Worm (Caenorhabditis elegans) whole organism, L1 larva: ENCODE data around the gene cyp-13A12.

Source experiments
- C04F5.9 ChIP-seq: sonication (generic microtip); optimal IDR thresholded peaks from 2 replicates; lab custom pipeline; 2016; ENCODE audit warnings: missing genetic modification characterization, missing compliant biosample characterization
- C34B4.2 ChIP-seq: sonication (generic microtip); optimal IDR thresholded peaks from 2 replicates; lab custom pipeline; 2017; ENCODE audit warnings: mild to moderate bottlenecking, missing genetic modification characterization, missing compliant biosample characterization
- F16B12.6 ChIP-seq: fragments of 150-350 bp; optimal IDR thresholded peaks from 2 replicates; lab custom pipeline; 2014; ENCODE audit warnings: missing biosample characterization, missing genetic modification characterization
- Y116A8C.19 ChIP-seq: sonication (generic microtip); optimal IDR thresholded peaks from 2 replicates; lab custom pipeline; 2016; ENCODE audit warnings: missing compliant biosample characterization, missing genetic modification characterization, borderline replicate concordance
- aha-1 ChIP-seq: fragments of 150-350 bp; optimal IDR thresholded peaks from 2 replicates; lab custom pipeline; 2014; ENCODE audit warnings: missing biosample characterization, missing genetic modification characterization
- alr-1 ChIP-seq: fragments of 200-800 bp; sonication (Bioruptor generic); optimal IDR thresholded peaks from 2 replicates; lab custom pipeline; 2018; ENCODE audit warnings: borderline replicate concordance, mild to moderate bottlenecking, missing genetic modification characterization, missing compliant biosample characterization
- aly-2 ChIP-seq: fragments of 150-350 bp; optimal IDR thresholded peaks from 2 replicates; lab custom pipeline; 2014; ENCODE audit warnings: missing biosample characterization, missing genetic modification characterization
- ama-1 ChIP-seq: fragments of 150-350 bp; optimal IDR thresholded peaks from 2 replicates; lab custom pipeline; 2014
- blmp-1 ChIP-seq: fragments of 150-350 bp; optimal IDR thresholded peaks from 2 replicates; lab custom pipeline; 2014; ENCODE audit warnings: missing biosample characterization, missing genetic modification characterization
- ceh-8 ChIP-seq: fragments of 200-800 bp; sonication (Bioruptor generic); optimal IDR thresholded peaks from 2 replicates; lab custom pipeline; 2018; ENCODE audit warnings: mild to moderate bottlenecking, missing genetic modification characterization, moderate library complexity, missing compliant biosample characterization
- ceh-90 ChIP-seq: sonication (generic microtip); optimal IDR thresholded peaks from 2 replicates; lab custom pipeline; 2016; ENCODE audit warnings: missing genetic modification characterization, missing compliant biosample characterization
- ces-1 ChIP-seq: fragments of 150-350 bp; optimal IDR thresholded peaks from 2 replicates; lab custom pipeline; 2014; ENCODE audit warnings: missing biosample characterization, missing genetic modification reagents, missing genetic modification characterization
- dsc-1 ChIP-seq: sonication (generic microtip); optimal IDR thresholded peaks from 2 replicates; lab custom pipeline; 2016; ENCODE audit warnings: mild to moderate bottlenecking, missing genetic modification characterization, missing compliant biosample characterization
- efl-1 ChIP-seq, 4 experiments: fragments of 150-350 bp; optimal IDR thresholded peaks in 3 of 4; peaks in 1 of 4; 1 replicate in 1 of 4; 2 replicates in 3 of 4; lab custom pipeline; 2014; ENCODE audit warnings: missing biosample characterization in 2 of 4, missing genetic modification characterization in 2 of 4, missing genetic modification reagents in 2 of 4
- efl-3 ChIP-seq: fragments of 200-800 bp; sonication (Bioruptor generic); optimal IDR thresholded peaks from 2 replicates; lab custom pipeline; 2018; ENCODE audit warnings: mild to moderate bottlenecking, missing genetic modification characterization, missing compliant biosample characterization
- egl-13 ChIP-seq: sonication (generic microtip); optimal IDR thresholded peaks from 2 replicates; lab custom pipeline; 2016; ENCODE audit warnings: missing genotype, missing genetic modification reagents, missing genetic modification characterization, missing compliant biosample characterization
- egl-27 ChIP-seq, 2 experiments: fragments of 150-350 bp in 1 of 2; sonication (generic microtip); optimal IDR thresholded peaks; 3 replicates each; lab custom pipeline; 2017 to 2018; ENCODE audit warnings: missing biosample characterization in 2 of 2, missing genetic modification characterization in 2 of 2, missing genetic modification reagents in 2 of 2
- elt-2 ChIP-seq: sonication (generic microtip); optimal IDR thresholded peaks from 2 replicates; lab custom pipeline; 2016; ENCODE audit warnings: missing genetic modification characterization, mild to moderate bottlenecking, inconsistent platforms, missing compliant biosample characterization, missing genetic modification reagents
- ets-5 ChIP-seq: fragments of 200-800 bp; sonication (Bioruptor generic); IDR thresholded peaks from 2 replicates; pipeline ENCODE4 v1.3.6; 2022; ENCODE audit warnings: missing genetic modification characterization, missing compliant biosample characterization
- fkh-8 ChIP-seq: sonication (generic microtip); optimal IDR thresholded peaks from 2 replicates; lab custom pipeline; 2016; ENCODE audit warnings: mild to moderate bottlenecking, missing genetic modification characterization, missing compliant biosample characterization
- grh-1 ChIP-seq: fragments of 200-800 bp; sonication (Bioruptor generic); IDR thresholded peaks from 2 replicates; pipeline ENCODE4 v1.3.6; 2022; ENCODE audit warnings: missing genetic modification reagents, missing genetic modification characterization, missing compliant biosample characterization
- hlh-17 ChIP-seq: fragments of 200-800 bp; sonication (Bioruptor generic); optimal IDR thresholded peaks from 2 replicates; lab custom pipeline; 2018; ENCODE audit warnings: missing genetic modification characterization, mild to moderate bottlenecking, missing compliant biosample characterization, moderate library complexity, borderline replicate concordance
- irx-1 ChIP-seq: sonication (generic microtip); optimal IDR thresholded peaks from 2 replicates; lab custom pipeline; 2016; ENCODE audit warnings: missing genetic modification characterization, missing compliant biosample characterization
- jun-1 ChIP-seq: fragments of 150-350 bp; optimal IDR thresholded peaks from 2 replicates; lab custom pipeline; 2014; ENCODE audit warnings: missing biosample characterization, missing genetic modification reagents, missing genetic modification characterization
- lin-13 ChIP-seq: fragments of 150-350 bp; optimal IDR thresholded peaks from 2 replicates; lab custom pipeline; 2014; ENCODE audit warnings: missing biosample characterization, missing genetic modification reagents, missing genetic modification characterization
- lin-35 ChIP-seq, 2 experiments: fragments of 150-350 bp; optimal IDR thresholded peaks; 2 replicates each; lab custom pipeline; 2014; ENCODE audit warnings: missing biosample characterization in 2 of 2, missing genetic modification characterization in 2 of 2, missing genetic modification reagents in 2 of 2
- lir-3 ChIP-seq: sonication (generic microtip); optimal IDR thresholded peaks from 2 replicates; lab custom pipeline; 2016; ENCODE audit warnings: mild to moderate bottlenecking, missing genetic modification characterization, moderate library complexity, missing compliant biosample characterization; ENCODE audit not compliant: poor library complexity
- lsy-2 ChIP-seq, 2 experiments: fragments of 150-350 bp; optimal IDR thresholded peaks; 2 replicates each; lab custom pipeline; 2014; ENCODE audit warnings: missing biosample characterization in 2 of 2, missing genetic modification characterization in 2 of 2
- mab-9 ChIP-seq: fragments of 200-800 bp; sonication (Bioruptor generic); IDR thresholded peaks from 2 replicates; pipeline ENCODE4 v1.3.6; 2022; ENCODE audit warnings: missing genetic modification reagents, missing genetic modification characterization, missing compliant biosample characterization
- mep-1 ChIP-seq: fragments of 150-350 bp; optimal IDR thresholded peaks from 2 replicates; lab custom pipeline; 2014; ENCODE audit warnings: missing biosample characterization, missing genetic modification characterization
- nhr-11 ChIP-seq: fragments of 150-350 bp; optimal IDR thresholded peaks from 2 replicates; lab custom pipeline; 2014; ENCODE audit warnings: missing biosample characterization, missing genetic modification characterization
- nhr-12 ChIP-seq: sonication (generic microtip); optimal IDR thresholded peaks from 2 replicates; lab custom pipeline; 2017; ENCODE audit warnings: missing biosample characterization, missing genetic modification characterization
- nhr-237 ChIP-seq: fragments of 150-350 bp; optimal IDR thresholded peaks from 2 replicates; lab custom pipeline; 2014; ENCODE audit warnings: missing biosample characterization, missing genetic modification characterization
- nhr-28 ChIP-seq: fragments of 150-350 bp; optimal IDR thresholded peaks from 2 replicates; lab custom pipeline; 2014; ENCODE audit warnings: missing biosample characterization, missing genetic modification characterization
- nhr-47 ChIP-seq: sonication (generic microtip); optimal IDR thresholded peaks from 2 replicates; lab custom pipeline; 2016; ENCODE audit warnings: mild to moderate bottlenecking, missing genetic modification characterization, moderate library complexity, missing compliant biosample characterization
- nhr-71 ChIP-seq: sonication (generic microtip); optimal IDR thresholded peaks from 2 replicates; lab custom pipeline; 2016; ENCODE audit warnings: mild to moderate bottlenecking, missing genetic modification characterization, moderate library complexity, missing compliant biosample characterization
- pag-3 ChIP-seq: sonication (generic microtip); optimal IDR thresholded peaks from 2 replicates; lab custom pipeline; 2017; ENCODE audit warnings: missing genetic modification characterization, mild to moderate bottlenecking, missing compliant biosample characterization, antibody characterized with exemption, borderline replicate concordance; ENCODE audit not compliant: insufficient read depth
- pax-3 ChIP-seq: fragments of 200-800 bp; sonication (Bioruptor generic); optimal IDR thresholded peaks from 2 replicates; lab custom pipeline; 2018; ENCODE audit warnings: mild to moderate bottlenecking, missing genetic modification characterization, moderate library complexity, missing compliant biosample characterization
- pqm-1 ChIP-seq: sonication (generic microtip); optimal IDR thresholded peaks from 3 replicates; lab custom pipeline; 2017; ENCODE audit warnings: missing biosample characterization, missing genetic modification characterization
- rnt-1 ChIP-seq: sonication (generic microtip); optimal IDR thresholded peaks from 2 replicates; lab custom pipeline; 2016; ENCODE audit warnings: mild to moderate bottlenecking, missing genetic modification characterization, moderate library complexity, missing compliant biosample characterization
- snpc-4 ChIP-seq: fragments of 150-350 bp; optimal IDR thresholded peaks from 2 replicates; lab custom pipeline; 2014; ENCODE audit warnings: missing biosample characterization, missing genetic modification characterization
- snu-23 ChIP-seq: sonication (generic microtip); optimal IDR thresholded peaks from 2 replicates; lab custom pipeline; 2016; ENCODE audit warnings: missing genetic modification characterization, missing compliant biosample characterization
- sox-4 ChIP-seq: sonication (generic microtip); optimal IDR thresholded peaks from 2 replicates; lab custom pipeline; 2016; ENCODE audit warnings: missing genetic modification characterization, missing compliant biosample characterization
- sup-37 ChIP-seq: fragments of 200-800 bp; sonication (Bioruptor generic); optimal IDR thresholded peaks from 2 replicates; lab custom pipeline; 2018; ENCODE audit warnings: mild to moderate bottlenecking, missing genetic modification characterization, missing compliant biosample characterization
- tlp-1 ChIP-seq: fragments of 150-350 bp; optimal IDR thresholded peaks from 2 replicates; lab custom pipeline; 2014; ENCODE audit warnings: missing biosample characterization, missing genetic modification characterization
- unc-130 ChIP-seq: fragments of 150-350 bp; optimal IDR thresholded peaks from 2 replicates; lab custom pipeline; 2017; ENCODE audit warnings: missing biosample characterization, missing genetic modification characterization, inconsistent platforms
- unc-86 ChIP-seq: sonication (generic microtip); optimal IDR thresholded peaks from 2 replicates; lab custom pipeline; 2016; ENCODE audit warnings: missing genetic modification characterization, missing compliant biosample characterization
- unc-98 ChIP-seq: fragments of 200-800 bp; sonication (Bioruptor generic); IDR thresholded peaks from 2 replicates; pipeline ENCODE4 v1.3.6; 2022; ENCODE audit warnings: missing genetic modification characterization, missing compliant biosample characterization
- vab-15 ChIP-seq: sonication (generic microtip); optimal IDR thresholded peaks from 2 replicates; lab custom pipeline; 2017; ENCODE audit warnings: missing genotype, mild to moderate bottlenecking, missing genetic modification characterization, missing compliant biosample characterization
- xbp-1 ChIP-seq: sonication (generic microtip); optimal IDR thresholded peaks from 2 replicates; lab custom pipeline; 2016; ENCODE audit warnings: missing genetic modification characterization, missing compliant biosample characterization
- zag-1 ChIP-seq: fragments of 150-350 bp; optimal IDR thresholded peaks from 2 replicates; lab custom pipeline; 2014; ENCODE audit warnings: missing biosample characterization, missing genetic modification characterization
- zip-4 ChIP-seq: fragments of 200-800 bp; sonication (Bioruptor generic); optimal IDR thresholded peaks from 2 replicates; lab custom pipeline; 2018; ENCODE audit warnings: mild to moderate bottlenecking, missing genetic modification characterization, moderate library complexity, missing compliant biosample characterization

Gene cyp-13A12

DNA sequence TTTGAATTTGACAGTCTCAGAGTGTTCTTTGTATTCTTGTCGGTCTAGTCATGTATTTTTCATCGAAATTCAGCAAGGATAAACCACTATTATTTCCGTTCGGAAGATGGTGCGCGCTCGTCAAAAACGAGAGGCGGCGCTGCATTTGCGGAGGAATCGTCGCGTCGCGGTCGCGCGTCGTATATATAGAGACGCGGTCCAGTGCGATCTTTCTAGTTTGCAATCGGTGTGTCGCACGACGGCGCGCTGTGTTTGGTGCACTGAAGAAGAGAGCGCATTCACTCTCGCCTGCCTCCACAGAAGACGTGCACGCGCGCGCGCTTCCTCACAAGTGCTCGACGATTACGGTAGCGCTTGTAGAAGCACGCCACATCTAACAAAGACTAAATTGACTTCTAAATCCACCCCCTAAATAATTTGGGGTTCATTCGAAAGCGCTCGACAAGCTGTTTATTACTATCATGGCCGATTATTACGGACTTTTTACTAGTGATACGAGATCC, 46.3 kb downstream of the cyp-13A12 start, which contains the start of gene Y39E4B.6:
Gene Y39E4B.6 (plus strand): TSS at position 209 of the 503 bp plus-strand sequence.
- TF ChIP-seq grh-1 (GFP tag; lab: Robert Waterston, UW) (peak; percentile 94), zag-1 (tag; lab: Kevin White, UChicago) (peak; percentile 76), nhr-71 (tag; lab: Kevin White, UChicago) (peak; percentile 100), ets-5 (GFP tag; lab: Robert Waterston, UW) (no peak), sup-37 (GFP tag; lab: Kevin White, UChicago) (peak; percentile 92), ces-1 (GFP tag; lab: Kevin White, UChicago) (peak; percentile 28), pqm-1 (peak; percentile 54), nhr-47 (tag; lab: Kevin White, UChicago) (peak; percentile 99), lsy-2 (tag; optimal IDR thresholded peaks at IDR 0.05; lab: Kevin White, UChicago) (peak; percentile 92 to 96), lin-35 (GFP tag; optimal IDR thresholded peaks at IDR 0.05; lab: Kevin White, UChicago) (peak; percentile 85 to 92), unc-98 (GFP tag; lab: Robert Waterston, UW) (peak; percentile 83), dsc-1 (tag; lab: Kevin White, UChicago) (peak; percentile 95), unc-130 (tag; lab: Kevin White, UChicago) (peak; percentile 34), jun-1 (tag; lab: Kevin White, UChicago) (peak; percentile 97), snpc-4 (tag; lab: Kevin White, UChicago) (peak; percentile 81), C34B4.2 (tag; lab: Kevin White, UChicago) (peak; percentile 46), hlh-17 (GFP tag; lab: Kevin White, UChicago) (no peak), pag-3 (tag; lab: Kevin White, UChicago) (no peak), aly-2 (tag; lab: Kevin White, UChicago) (peak; percentile 86), efl-1 (optimal IDR thresholded peaks at IDR 0.05; lab: Kevin White, UChicago) (peak; percentile 84 to 87), efl-1 (GFP tag; optimal IDR thresholded peaks at IDR 0.05 in 1 of 2; lab: Kevin White, UChicago) (peak; percentile 69 to 97), xbp-1 (tag; lab: Kevin White, UChicago) (peak; percentile 97), nhr-237 (tag; lab: Kevin White, UChicago) (peak; percentile 82), tlp-1 (tag; lab: Kevin White, UChicago) (no peak), nhr-11 (tag; lab: Kevin White, UChicago) (peak; percentile 78), rnt-1 (peak; percentile 92), C04F5.9 (tag; lab: Kevin White, UChicago) (peak; percentile 88), ama-1 (lab: Kevin White, UChicago) (peak; percentile 96), lin-13 (GFP tag; lab: Kevin White, UChicago) (peak; percentile 96), lir-3 (peak; percentile 87), pax-3 (tag; lab: Kevin White, UChicago) (peak; percentile 98), aha-1 (tag; lab: Kevin White, UChicago) (peak; percentile 72), alr-1 (tag; lab: Kevin White, UChicago) (no peak), egl-27 (tag; optimal IDR thresholded peaks at IDR 0.05; lab: Kevin White, UChicago) (peak; percentile 75 to 84), zip-4 (GFP tag; lab: Kevin White, UChicago) (peak; percentile 92), unc-86 (tag; lab: Kevin White, UChicago) (peak; percentile 99), nhr-12 (tag; lab: Kevin White, UChicago) (no peak), egl-13 (tag; lab: Kevin White, UChicago) (peak; percentile 98), efl-3 (GFP tag; lab: Kevin White, UChicago) (peak; percentile 28), elt-2 (tag; lab: Kevin White, UChicago) (peak; percentile 65), blmp-1 (tag; lab: Kevin White, UChicago) (peak; percentile 72), vab-15 (tag; lab: Kevin White, UChicago) (peak; percentile 92), nhr-28 (tag; lab: Kevin White, UChicago) (no peak), fkh-8 (tag; lab: Kevin White, UChicago) (peak; percentile 100), mep-1 (tag; lab: Kevin White, UChicago) (peak; percentile 88), ceh-8 (peak; percentile 89), Y116A8C.19 (tag; lab: Kevin White, UChicago) (no peak), ceh-90 (tag; lab: Kevin White, UChicago) (peak; percentile 49), sox-4 (tag; lab: Kevin White, UChicago) (peak; percentile 88), F16B12.6 (tag; lab: Kevin White, UChicago) (peak; percentile 64), mab-9 (GFP tag; lab: Robert Waterston, UW) (peak; percentile 94), irx-1 (tag; lab: Kevin White, UChicago) (peak; percentile 94), snu-23 (peak; percentile 99)
